Fruit fly (Drosophila melanogaster) whole organism, wandering third instar larva: ENCODE data around the gene CG3097.

Experiments
- Abd-B ChIP-seq: fragments of >200 bp; optimal IDR thresholded peaks from 2 replicates; lab custom pipeline; 2017; ENCODE audit warnings: missing biosample characterization, missing genetic modification characterization
- CG32264 ChIP-seq: fragments of 200-800 bp; sonication (Bioruptor generic); optimal IDR thresholded peaks from 2 replicates; lab custom pipeline; 2016; ENCODE audit warnings: missing biosample characterization, missing genetic modification characterization
- HLH106 ChIP-seq: fragments of 200-800 bp; optimal IDR thresholded peaks from 3 replicates; lab custom pipeline; 2019; ENCODE audit warnings: missing biosample characterization, mild to moderate bottlenecking, missing genetic modification characterization, moderate library complexity
- br ChIP-seq: fragments of 200-800 bp; sonication (Bioruptor generic); optimal IDR thresholded peaks from 2 replicates; lab custom pipeline; 2016; ENCODE audit warnings: missing biosample characterization, missing genetic modification characterization
- dl ChIP-seq, 2 experiments: fragments of 175-275, 200-275 bp in 1 of 2; fragments of 200-275 bp in 1 of 2; sonication (Bioruptor generic); optimal IDR thresholded peaks; lab custom pipeline; 2018; ENCODE audit warnings: mild to moderate bottlenecking in 2 of 2, missing biosample characterization in 2 of 2, missing genetic modification characterization in 2 of 2, moderate library complexity in 2 of 2; ENCODE audit not compliant: partially characterized antibody in 2 of 2, insufficient read depth in 1 of 2
- dsf ChIP-seq: sonication (Bioruptor generic); optimal IDR thresholded peaks from 2 replicates; lab custom pipeline; 2016; ENCODE audit warnings: missing biosample characterization, missing genetic modification characterization, borderline replicate concordance
- h ChIP-seq: fragments of 200-800 bp; sonication (Bioruptor generic); optimal IDR thresholded peaks from 3 replicates; lab custom pipeline; 2016; ENCODE audit warnings: missing biosample characterization, mild to moderate bottlenecking, missing genetic modification characterization
- lola ChIP-seq: fragments of >200 bp; optimal IDR thresholded peaks from 2 replicates; lab custom pipeline; 2017; ENCODE audit warnings: missing biosample characterization, missing genetic modification characterization
- psq ChIP-seq: fragments of 200-800 bp; sonication (Bioruptor generic); optimal IDR thresholded peaks from 3 replicates; lab custom pipeline; 2017; ENCODE audit warnings: missing biosample characterization, mild to moderate bottlenecking, missing genetic modification characterization, moderate library complexity
- rgr ChIP-seq: fragments of 200-800 bp; sonication (Bioruptor generic); optimal IDR thresholded peaks from 3 replicates; lab custom pipeline; 2016; ENCODE audit warnings: missing biosample characterization, mild to moderate bottlenecking, missing genetic modification characterization
- sage ChIP-seq: fragments of 200-800 bp; sonication (Bioruptor generic); optimal IDR thresholded peaks from 2 replicates; lab custom pipeline; 2016; ENCODE audit warnings: missing biosample characterization, mild to moderate bottlenecking, missing genetic modification characterization
- tai ChIP-seq: sonication (Bioruptor generic); optimal IDR thresholded peaks from 2 replicates; lab custom pipeline; 2016; ENCODE audit warnings: missing biosample characterization, missing genetic modification characterization
- usp ChIP-seq: fragments of >200 bp; optimal IDR thresholded peaks from 2 replicates; lab custom pipeline; 2017; ENCODE audit warnings: missing biosample characterization, missing genetic modification characterization

- TF ChIP-seq HLH106 (peak; percentile 85), dsf (GFP tag; lab: Kevin White, UChicago) (no peak), h (GFP tag; lab: Kevin White, UChicago) (peak; percentile 87), sage (peak; percentile 72), br (peak; percentile 86), lola (GFP tag; lab: Kevin White, UChicago) (peak; percentile 81), psq (peak; percentile 52), Abd-B (GFP tag; lab: Kevin White, UChicago) (no peak), CG32264 (GFP tag; lab: Kevin White, UChicago) (peak; percentile 82), tai (GFP tag; lab: Kevin White, UChicago) (no peak), usp (no peak), dl (GFP tag; optimal IDR thresholded peaks at IDR 0.05; lab: Kevin White, UChicago; ENCODE audit: insufficient read depth in 1 of 2, partially characterized antibody in 2 of 2) (no peak), rgr (GFP tag; lab: Kevin White, UChicago) (peak; percentile 87)
Measured at dm6 chrX:5745840-5746815, 24.5 kb downstream of the CG3097 start.
